Fruit fly (Drosophila melanogaster) whole organism: ENCODE data around the gene CG2278.
A peak's percentile ranks its signal among the peaks of the same experiment; 100 is the strongest.

Source experiments
- CG8478 ChIP-seq: fragments of >200 bp; optimal IDR thresholded peaks from 2 replicates; lab custom pipeline; 2018; ENCODE audit warnings: inconsistent platforms
- Dll ChIP-seq: fragments of >200 bp; optimal IDR thresholded peaks from 2 replicates; lab custom pipeline; 2017
- EcR ChIP-seq, 2 experiments: fragments of >200 bp; optimal IDR thresholded peaks; 2 replicates each; lab custom pipeline; 2017; ENCODE audit warnings: missing biosample characterization in 2 of 2, missing genetic modification characterization in 2 of 2, missing genetic modification reagents in 2 of 2
- pan ChIP-seq: fragments of >200 bp; optimal IDR thresholded peaks from 2 replicates; lab custom pipeline; 2017
- psq ChIP-seq: fragments of >200 bp; optimal IDR thresholded peaks from 2 replicates; lab custom pipeline; 2017
- usp ChIP-seq: fragments of >200 bp; optimal IDR thresholded peaks from 2 replicates; lab custom pipeline; 2017; ENCODE audit warnings: missing biosample characterization, missing genetic modification characterization, mixed read lengths

The CG2278 gene

DNA sequence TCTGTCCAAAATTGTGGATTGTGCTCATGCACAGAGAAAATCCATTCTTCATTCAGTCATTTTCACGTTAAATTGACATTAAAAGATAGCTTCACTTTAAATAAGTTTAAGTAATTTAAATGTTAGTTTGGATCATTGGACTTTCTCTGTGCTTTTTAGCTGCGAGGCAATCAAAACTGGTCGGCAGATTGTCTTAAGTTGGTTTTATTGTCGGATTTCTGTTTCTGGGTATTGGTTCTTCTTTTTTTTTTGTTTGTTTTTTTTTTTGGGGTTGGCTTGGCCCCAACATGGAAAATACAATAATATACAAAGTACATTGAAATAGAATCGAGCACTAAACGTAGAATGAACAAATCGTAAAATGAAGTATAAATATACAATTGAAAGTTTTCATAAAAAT is at the start of gene CG2278:
TSS of gene CG2278 (minus strand) at position 101 of the 400 bp plus-strand sequence.
- TF ChIP-seq Dll (lab: Kevin White, UChicago) (no peak), usp (GFP tag; lab: Kevin White, UChicago) (no peak), CG8478 (no peak), psq (lab: Kevin White, UChicago) (no peak), pan (lab: Kevin White, UChicago) (no peak), EcR (GFP tag; optimal IDR thresholded peaks at IDR 0.05; lab: Kevin White, UChicago) (no peak)

DNA sequence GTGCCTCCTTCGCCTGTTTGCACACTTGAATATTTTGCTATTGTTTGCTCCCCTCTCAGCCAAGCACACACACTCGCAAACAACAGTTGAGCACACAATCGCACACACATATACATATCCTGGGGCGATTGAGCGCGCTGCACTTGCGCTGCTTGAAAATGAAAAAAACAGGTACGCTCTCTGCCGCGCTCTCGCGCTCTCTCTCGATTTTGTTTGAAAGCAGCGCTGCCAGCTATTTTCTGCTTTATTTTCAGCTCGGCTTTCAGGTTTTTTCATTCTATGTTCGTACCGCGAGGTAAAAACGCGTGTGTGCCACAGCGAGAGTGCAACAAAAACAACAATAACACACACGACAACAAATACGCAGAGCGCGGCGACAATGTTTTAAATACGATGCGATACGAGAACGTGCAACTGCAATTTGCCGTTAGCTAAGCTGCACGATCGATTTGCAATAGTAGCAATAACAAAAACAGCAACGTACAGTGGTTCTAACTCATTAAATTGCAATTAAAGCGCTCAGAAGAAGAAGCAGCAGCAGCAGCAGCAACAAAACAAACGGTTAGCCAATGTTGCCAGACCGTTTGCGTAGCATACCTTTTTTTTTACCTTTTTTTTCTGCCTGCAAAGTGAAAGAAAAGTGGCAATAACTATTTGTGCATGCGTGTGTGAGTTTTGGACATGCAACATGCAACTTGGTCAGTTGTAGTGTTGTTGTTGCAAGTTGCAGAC is 46.0 kb upstream of the CG2278 start:
- no peak for TF ChIP-seq Dll (lab: Kevin White, UChicago)
- no peak for TF ChIP-seq psq (lab: Kevin White, UChicago)
- TF ChIP-seq pan (lab: Kevin White, UChicago) = no peak
- TF ChIP-seq CG8478 = no peak
- no peak for TF ChIP-seq EcR (GFP tag; optimal IDR thresholded peaks at IDR 0.05; lab: Kevin White, UChicago)
- no peak for TF ChIP-seq usp (GFP tag; lab: Kevin White, UChicago)

DNA sequence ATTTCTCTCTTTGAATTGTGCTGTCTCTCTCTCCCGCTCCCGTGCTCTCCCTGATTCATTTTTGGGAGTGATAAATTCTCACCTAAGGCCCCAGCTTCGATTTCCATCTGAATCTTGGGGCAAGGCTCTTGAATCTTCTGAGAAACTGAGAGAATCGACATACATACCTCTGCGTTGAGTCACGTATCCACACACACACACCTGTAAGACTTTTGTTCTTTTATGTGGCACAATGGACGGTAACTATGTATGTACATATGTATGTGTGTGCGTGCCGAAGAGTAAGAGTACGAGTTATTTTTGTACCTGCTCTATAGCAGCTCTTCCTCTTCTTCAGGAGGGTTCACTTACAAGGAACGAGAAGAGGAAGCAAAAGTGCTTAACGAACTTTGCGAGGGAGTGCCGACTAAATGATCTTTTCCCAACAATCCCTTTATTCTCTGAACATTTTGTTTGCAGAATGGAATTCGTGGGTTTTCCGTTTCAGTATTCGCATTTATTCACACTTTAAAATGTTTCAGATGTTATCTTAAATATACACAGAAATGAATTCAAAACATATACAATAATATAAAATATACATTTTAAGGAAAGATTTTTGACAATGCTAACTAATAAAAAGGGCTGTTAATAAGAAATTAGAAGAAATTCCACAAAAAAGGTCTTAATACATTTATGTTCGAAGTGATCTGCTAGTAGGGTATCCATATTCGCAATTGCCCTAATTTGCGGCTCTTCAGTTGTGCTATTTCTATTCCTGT is 45.2 kb upstream of the CG2278 start:
- TF ChIP-seq Dll (lab: Kevin White, UChicago) (no peak), pan (lab: Kevin White, UChicago) (no peak), CG8478 (no peak), psq (lab: Kevin White, UChicago) (no peak), EcR (GFP tag; optimal IDR thresholded peaks at IDR 0.05; lab: Kevin White, UChicago) (no peak), usp (GFP tag; lab: Kevin White, UChicago) (no peak)

DNA sequence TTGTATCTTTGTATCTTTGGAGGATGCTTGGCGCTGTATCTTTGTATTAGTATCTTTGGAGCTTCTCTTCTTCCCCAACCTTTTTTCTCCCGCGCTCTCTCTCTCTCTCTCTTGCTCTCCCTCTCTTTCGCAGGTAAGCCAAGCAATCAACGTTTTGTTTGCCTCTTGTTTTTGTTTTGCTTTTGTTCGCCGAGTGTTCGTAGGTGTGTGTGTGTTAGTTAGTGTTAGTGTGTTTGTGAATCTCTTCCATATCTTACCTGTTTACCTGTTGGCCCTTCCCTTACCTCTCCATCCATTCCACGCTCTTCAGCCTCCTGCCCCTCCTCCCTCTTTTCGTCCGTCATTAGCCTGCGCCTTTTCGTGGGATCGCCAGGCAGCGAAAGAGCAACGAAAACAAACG is 44.0 kb upstream of the CG2278 start:
- no peak for TF ChIP-seq psq (lab: Kevin White, UChicago)
- peak; percentile 53 for TF ChIP-seq Dll (lab: Kevin White, UChicago)
- no peak for TF ChIP-seq usp (GFP tag; lab: Kevin White, UChicago)
- TF ChIP-seq EcR (GFP tag; optimal IDR thresholded peaks at IDR 0.05; lab: Kevin White, UChicago) = peak in 1 of 2 experiments; percentile 10
- TF ChIP-seq pan (lab: Kevin White, UChicago) = no peak
- TF ChIP-seq CG8478 = no peak

DNA sequence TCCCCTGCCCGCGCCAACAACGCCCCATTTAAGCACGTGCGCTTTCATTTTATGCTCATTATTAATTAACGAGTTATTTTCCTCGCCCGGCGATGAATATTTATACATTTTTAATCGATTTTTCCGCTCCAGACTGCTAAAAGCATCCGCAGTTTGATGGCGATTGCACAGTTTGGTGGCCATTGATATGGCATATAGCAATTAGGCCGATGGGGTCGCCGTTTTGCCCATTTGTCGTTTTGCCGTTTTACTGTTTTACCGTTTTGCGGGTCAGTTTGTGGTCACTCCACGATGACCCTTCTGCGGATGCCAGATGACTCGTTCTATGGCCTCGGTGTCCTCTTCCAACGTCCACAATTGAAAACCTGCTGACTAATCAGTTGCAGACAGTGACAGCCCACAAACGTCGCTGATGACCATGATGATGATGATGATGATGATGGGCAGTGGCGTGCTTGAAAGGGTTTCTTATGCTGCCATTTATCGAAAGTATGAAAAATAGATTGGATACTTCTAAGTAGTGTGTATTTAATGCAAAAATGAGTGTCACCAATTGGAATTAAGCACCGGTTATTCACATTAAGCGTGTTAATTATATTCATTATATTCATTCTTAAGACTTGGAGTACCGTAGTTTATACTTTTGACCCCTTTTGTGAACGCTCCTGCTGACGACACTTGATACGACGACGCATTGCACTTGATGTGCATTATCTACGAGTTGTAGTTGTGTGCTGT is 41.8 kb upstream of the CG2278 start:
- TF ChIP-seq Dll (lab: Kevin White, UChicago) (no peak), EcR (GFP tag; optimal IDR thresholded peaks at IDR 0.05; lab: Kevin White, UChicago) (no peak)

DNA sequence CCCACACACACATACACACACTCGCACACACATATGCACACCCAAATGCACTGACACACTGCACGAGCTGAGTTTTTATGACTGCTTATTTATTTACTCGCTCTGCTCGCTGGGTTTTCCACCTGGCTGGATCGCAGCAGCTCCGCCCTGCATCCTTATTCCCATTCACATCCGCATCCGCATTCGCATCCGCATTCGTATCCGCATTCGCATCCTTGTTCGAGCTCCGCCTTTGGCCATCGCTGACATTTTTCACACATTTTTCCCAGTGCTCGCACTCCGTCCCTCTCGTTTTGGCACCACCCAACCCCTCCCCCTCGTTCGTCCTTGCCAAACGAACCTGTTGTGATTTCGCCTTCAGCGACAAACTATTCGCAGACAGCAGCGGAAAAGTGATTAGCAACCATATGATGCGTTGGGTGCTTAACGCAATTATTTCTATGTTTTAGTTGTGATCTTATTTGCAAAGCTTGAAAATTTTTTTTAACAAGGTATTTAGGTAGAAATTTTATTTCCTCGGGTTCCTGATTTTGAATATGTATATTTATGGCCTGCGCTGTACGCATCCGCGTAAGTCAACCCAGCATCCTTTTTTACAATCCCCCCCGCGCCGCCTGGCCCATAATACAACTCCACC is 41.1 kb upstream of the CG2278 start:
- TF ChIP-seq CG8478 (no peak), psq (lab: Kevin White, UChicago) (no peak), usp (GFP tag; lab: Kevin White, UChicago) (no peak), Dll (lab: Kevin White, UChicago) (no peak), pan (lab: Kevin White, UChicago) (no peak), EcR (GFP tag; optimal IDR thresholded peaks at IDR 0.05; lab: Kevin White, UChicago) (no peak)

DNA sequence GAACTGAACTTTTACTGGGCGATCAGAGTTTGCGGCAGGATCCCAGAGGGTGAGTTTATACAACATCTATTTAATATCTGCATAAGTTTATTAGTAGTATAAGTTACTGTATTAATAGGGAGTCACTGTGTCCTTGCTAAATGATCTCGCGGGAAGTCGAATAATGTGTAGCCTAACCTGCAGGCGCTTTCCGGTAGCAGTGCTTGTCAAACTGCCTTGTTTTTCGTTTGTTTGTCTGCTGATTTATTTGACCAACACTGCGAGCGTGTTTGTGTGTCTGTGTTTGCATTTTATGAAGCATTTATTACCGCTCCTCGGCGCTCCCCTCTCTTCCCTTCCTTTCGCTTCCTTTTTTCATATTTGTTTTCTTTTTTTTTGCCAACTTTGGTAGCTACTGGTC is 40.6 kb upstream of the CG2278 start:
- TF ChIP-seq usp (GFP tag; lab: Kevin White, UChicago) = no peak
- TF ChIP-seq pan (lab: Kevin White, UChicago) = no peak
- no peak for TF ChIP-seq Dll (lab: Kevin White, UChicago)
- no peak for TF ChIP-seq CG8478
- TF ChIP-seq psq (lab: Kevin White, UChicago) = no peak
- no peak for TF ChIP-seq EcR (GFP tag; optimal IDR thresholded peaks at IDR 0.05; lab: Kevin White, UChicago)

DNA sequence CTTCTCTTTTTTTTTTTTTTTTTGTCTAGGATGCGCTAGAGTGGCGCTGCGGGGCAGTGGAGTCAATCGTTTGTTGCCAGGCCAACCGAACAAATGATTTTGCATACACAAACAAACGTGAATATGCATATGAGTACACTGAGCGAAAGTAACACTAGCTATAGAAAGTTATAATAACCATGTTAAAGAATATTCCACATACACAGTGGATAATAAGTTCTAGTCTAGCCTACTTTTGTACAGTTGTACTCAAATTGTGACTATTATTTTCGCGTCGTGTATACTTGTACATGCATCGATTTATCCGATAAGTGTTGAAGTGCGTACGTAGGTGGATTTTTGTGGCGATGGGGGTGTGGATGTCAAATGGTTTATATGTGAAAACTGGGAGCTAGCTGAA is 37.0 kb upstream of the CG2278 start:
- TF ChIP-seq pan (lab: Kevin White, UChicago) = no peak
- TF ChIP-seq EcR (GFP tag; optimal IDR thresholded peaks at IDR 0.05; lab: Kevin White, UChicago) = no peak
- no peak for TF ChIP-seq CG8478
- no peak for TF ChIP-seq Dll (lab: Kevin White, UChicago)
- TF ChIP-seq usp (GFP tag; lab: Kevin White, UChicago) = no peak
- no peak for TF ChIP-seq psq (lab: Kevin White, UChicago)

DNA sequence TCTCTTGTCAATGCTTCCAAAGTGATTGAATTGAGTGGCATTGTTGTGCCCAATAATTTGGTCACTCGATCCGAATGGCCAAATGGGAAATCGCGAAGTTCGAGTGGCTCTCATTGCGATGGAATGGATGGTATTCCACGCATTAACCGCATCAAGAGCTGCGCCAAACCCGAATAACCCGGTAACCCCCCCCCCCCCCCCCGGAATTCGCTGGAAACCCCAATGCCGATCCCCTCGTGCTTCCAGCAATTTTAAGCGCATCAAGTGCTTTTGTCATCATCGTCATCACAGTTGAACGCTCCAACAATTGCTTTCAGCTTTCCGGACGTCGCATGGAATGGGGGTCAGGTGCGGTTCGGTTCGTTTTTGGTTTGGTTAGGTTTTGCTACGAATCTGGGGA is 36.5 kb upstream of the CG2278 start:
- TF ChIP-seq pan (lab: Kevin White, UChicago) (no peak), EcR (GFP tag; optimal IDR thresholded peaks at IDR 0.05; lab: Kevin White, UChicago) (no peak), usp (GFP tag; lab: Kevin White, UChicago) (no peak), psq (lab: Kevin White, UChicago) (no peak), CG8478 (no peak), Dll (lab: Kevin White, UChicago) (no peak)

DNA sequence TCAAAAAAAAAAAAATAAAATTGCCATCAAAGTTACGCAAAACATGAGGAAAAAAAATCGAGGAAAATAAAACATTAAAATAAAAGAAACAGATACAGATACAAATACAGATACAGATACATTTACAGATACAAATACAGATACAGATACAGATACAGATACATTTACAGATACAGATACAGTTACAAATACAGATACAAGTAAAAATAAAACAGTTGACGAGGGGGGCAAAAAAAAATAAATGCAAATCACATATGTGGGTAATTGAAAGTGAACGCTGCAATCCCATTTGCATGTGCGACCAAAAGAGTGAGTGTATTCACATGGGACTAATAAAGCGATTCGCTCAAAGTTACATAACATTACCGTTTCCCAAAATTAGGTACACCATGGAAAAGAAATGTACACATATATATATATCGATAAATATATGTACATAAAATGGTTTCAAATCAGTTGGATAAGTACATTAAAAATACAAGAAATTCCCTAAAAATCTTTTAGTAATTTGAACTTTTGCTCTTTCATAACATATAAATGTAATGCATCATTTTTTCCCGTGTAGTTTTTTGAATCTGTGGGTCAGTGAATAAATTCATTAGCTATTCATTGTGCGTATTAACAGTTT is 35.7 kb upstream of the CG2278 start:
- TF ChIP-seq pan (lab: Kevin White, UChicago) (no peak), psq (lab: Kevin White, UChicago) (no peak), usp (GFP tag; lab: Kevin White, UChicago) (no peak), EcR (GFP tag; optimal IDR thresholded peaks at IDR 0.05; lab: Kevin White, UChicago) (no peak), Dll (lab: Kevin White, UChicago) (no peak), CG8478 (no peak)
